Fruit fly (Drosophila melanogaster) whole organism, embryonic: Measurements from ENCODE around the gene CG10283.

Source experiments
- Bdp1 ChIP-seq: fragments of 200-800 bp; sonication (Bioruptor generic); optimal IDR thresholded peaks from 3 replicates; lab custom pipeline; 2016; ENCODE audit warnings: missing biosample characterization, missing genetic modification characterization
- CG10267 ChIP-seq: fragments of 200-800 bp; sonication (Bioruptor generic); optimal IDR thresholded peaks from 2 replicates; lab custom pipeline; 2018; ENCODE audit warnings: missing biosample characterization, mild to moderate bottlenecking, missing genetic modification characterization, moderate library complexity
- CG10431 ChIP-seq: fragments of 200-800 bp; sonication (Bioruptor generic); optimal IDR thresholded peaks from 3 replicates; lab custom pipeline; 2018; ENCODE audit warnings: missing biosample characterization, mild to moderate bottlenecking, missing genetic modification characterization
- CG11085 ChIP-seq: fragments of 200-800 bp; sonication (Bioruptor generic); IDR thresholded peaks from 2 replicates; pipeline ENCODE4 v1.3.6; 2022; ENCODE audit warnings: missing biosample characterization, missing genetic modification characterization
- CG11696 ChIP-seq: fragments of 200-800 bp; sonication (Bioruptor generic); IDR thresholded peaks from 2 replicates; pipeline ENCODE4 v1.3.6; 2022; ENCODE audit warnings: missing biosample characterization, missing genetic modification characterization
- CG13624 ChIP-seq: fragments of 200-800 bp; sonication (Bioruptor generic); optimal IDR thresholded peaks from 2 replicates; lab custom pipeline; 2016; ENCODE audit warnings: missing biosample characterization, missing genetic modification characterization
- CG14014 ChIP-seq: fragments of 200-800 bp; sonication (Bioruptor generic); IDR thresholded peaks from 2 replicates; pipeline ENCODE4 v1.3.6; 2022; ENCODE audit warnings: missing biosample characterization, missing genetic modification characterization
- CG17186 ChIP-seq: fragments of 200-800 bp; sonication (Bioruptor generic); optimal IDR thresholded peaks from 3 replicates; lab custom pipeline; 2017; ENCODE audit warnings: missing biosample characterization, missing genetic modification reagents, missing genetic modification characterization
- CG17802 ChIP-seq: fragments of 200-800 bp; sonication (Bioruptor generic); optimal IDR thresholded peaks from 2 replicates; lab custom pipeline; 2018; ENCODE audit warnings: missing biosample characterization, mild to moderate bottlenecking, missing genetic modification characterization, moderate library complexity
- CG17829 ChIP-seq: fragments of 200-800 bp; optimal IDR thresholded peaks from 2 replicates; lab custom pipeline; 2019; ENCODE audit warnings: missing biosample characterization, mild to moderate bottlenecking, missing genetic modification characterization, moderate library complexity
- CG18599 ChIP-seq: fragments of 200-800 bp; sonication (Bioruptor generic); optimal IDR thresholded peaks from 3 replicates; lab custom pipeline; 2017; ENCODE audit warnings: missing biosample characterization, missing genetic modification characterization, mild to moderate bottlenecking, moderate library complexity, missing genetic modification reagents
- CG18764 ChIP-seq: fragments of 200-800 bp; sonication (Bioruptor generic); optimal IDR thresholded peaks from 3 replicates; lab custom pipeline; 2016; ENCODE audit warnings: missing biosample characterization, missing genetic modification characterization
- CG30403 ChIP-seq: fragments of 200-800 bp; sonication (Bioruptor generic); optimal IDR thresholded peaks from 3 replicates; lab custom pipeline; 2016; ENCODE audit warnings: missing biosample characterization, missing genetic modification characterization
- CG3065 ChIP-seq: fragments of 200-800 bp; sonication (Bioruptor generic); optimal IDR thresholded peaks from 2 replicates; lab custom pipeline; 2016; ENCODE audit warnings: missing biosample characterization, missing genetic modification characterization
- CG3407 ChIP-seq: fragments of 200-800 bp; sonication (Bioruptor generic); optimal IDR thresholded peaks from 2 replicates; lab custom pipeline; 2018; ENCODE audit warnings: missing biosample characterization, mild to moderate bottlenecking, missing genetic modification characterization
- CG5180 ChIP-seq: fragments of 200-800 bp; sonication (Bioruptor generic); optimal IDR thresholded peaks from 3 replicates; lab custom pipeline; 2017; ENCODE audit warnings: missing biosample characterization, missing genetic modification characterization, mild to moderate bottlenecking, moderate library complexity, missing genetic modification reagents
- CG6254 ChIP-seq: fragments of 200-800 bp; sonication (Bioruptor generic); optimal IDR thresholded peaks from 3 replicates; lab custom pipeline; 2017; ENCODE audit warnings: mild to moderate bottlenecking, missing biosample characterization, missing genetic modification reagents, missing genetic modification characterization
- CG9932 ChIP-seq: fragments of 200-800 bp; sonication (Bioruptor generic); IDR thresholded peaks from 2 replicates; pipeline ENCODE4 v1.3.6; 2022; ENCODE audit warnings: missing biosample characterization, missing genetic modification characterization
- Dref ChIP-seq: fragments of 200-800 bp; sonication (Bioruptor generic); IDR thresholded peaks from 2 replicates; pipeline ENCODE4 v1.3.6; 2022; ENCODE audit warnings: missing biosample characterization, missing genetic modification characterization
- HLH3B ChIP-seq: fragments of 200-800 bp; sonication (Bioruptor generic); IDR thresholded peaks from 2 replicates; pipeline ENCODE4 v1.3.6; 2022; ENCODE audit warnings: missing biosample characterization, missing genetic modification characterization
- Hmx ChIP-seq: fragments of 200-800 bp; sonication (Bioruptor generic); optimal IDR thresholded peaks from 2 replicates; lab custom pipeline; 2016; ENCODE audit warnings: missing biosample characterization, missing genetic modification characterization
- MBD-R2 ChIP-seq: fragments of 200-800 bp; sonication (Bioruptor generic); IDR thresholded peaks from 2 replicates; pipeline ENCODE4 v1.3.6; 2022; ENCODE audit warnings: missing biosample characterization, missing genetic modification characterization
- Myb ChIP-seq: fragments of 200-800 bp; sonication (Bioruptor generic); optimal IDR thresholded peaks from 2 replicates; lab custom pipeline; 2016; ENCODE audit warnings: missing biosample characterization, missing genetic modification characterization
- Opbp ChIP-seq: fragments of 200-800 bp; sonication (Bioruptor generic); IDR thresholded peaks from 3 replicates; pipeline ENCODE4 v1.3.6; 2022; ENCODE audit warnings: missing biosample characterization, missing genetic modification characterization; ENCODE audit not compliant: partially characterized antibody
- Scr ChIP-seq: fragments of 200-800 bp; sonication (Bioruptor generic); IDR thresholded peaks from 2 replicates; pipeline ENCODE4 v1.3.6; 2022; ENCODE audit warnings: missing biosample characterization, missing genetic modification characterization; ENCODE audit not compliant: partially characterized antibody
- Sin3A ChIP-seq: fragments of >200 bp; optimal IDR thresholded peaks from 2 replicates; lab custom pipeline; 2018
- YL-1 ChIP-seq: fragments of 200-800 bp; sonication (Bioruptor generic); optimal IDR thresholded peaks from 3 replicates; lab custom pipeline; 2017; ENCODE audit warnings: missing biosample characterization, mild to moderate bottlenecking, missing genetic modification characterization
- crp ChIP-seq, 2 experiments: fragments of 200-800 bp; sonication (Bioruptor generic); optimal IDR thresholded peaks; 2 replicates in 1 of 2; 3 replicates in 1 of 2; lab custom pipeline; 2017; ENCODE audit warnings: missing biosample characterization in 2 of 2, missing genetic modification characterization in 2 of 2, mild to moderate bottlenecking in 1 of 2, moderate library complexity in 1 of 2
- da ChIP-seq: fragments of 200-800 bp; sonication (Bioruptor generic); optimal IDR thresholded peaks from 2 replicates; lab custom pipeline; 2016; ENCODE audit warnings: missing biosample characterization, missing genetic modification characterization
- disco-r ChIP-seq: fragments of 200-800 bp; sonication (Bioruptor generic); optimal IDR thresholded peaks from 2 replicates; lab custom pipeline; 2016; ENCODE audit warnings: missing biosample characterization, missing genetic modification characterization
- fd96Cb ChIP-seq: fragments of 200-800 bp; sonication (Bioruptor generic); optimal IDR thresholded peaks from 2 replicates; lab custom pipeline; 2018; ENCODE audit warnings: missing biosample characterization, mild to moderate bottlenecking, missing genetic modification characterization, moderate library complexity
- fru ChIP-seq: fragments of >200 bp; optimal IDR thresholded peaks from 2 replicates; lab custom pipeline; 2017
- gfzf ChIP-seq: fragments of 200-800 bp; sonication (Bioruptor generic); optimal IDR thresholded peaks from 2 replicates; lab custom pipeline; 2016; ENCODE audit warnings: missing biosample characterization, mild to moderate bottlenecking, missing genetic modification characterization, moderate library complexity
- gt ChIP-seq: fragments of 200-800 bp; sonication (Bioruptor generic); IDR thresholded peaks from 2 replicates; pipeline ENCODE4 v1.3.6; 2022; ENCODE audit warnings: missing biosample characterization, missing genetic modification characterization
- hth ChIP-seq: fragments of >200 bp; optimal IDR thresholded peaks from 2 replicates; lab custom pipeline; 2017; ENCODE audit warnings: inconsistent platforms
- ind ChIP-seq: fragments of 200-800 bp; sonication (Bioruptor generic); optimal IDR thresholded peaks from 3 replicates; lab custom pipeline; 2016; ENCODE audit warnings: missing biosample characterization, missing genetic modification characterization
- inv ChIP-seq: fragments of 200-800 bp; sonication (Bioruptor generic); IDR thresholded peaks from 2 replicates; pipeline ENCODE4 v1.3.6; 2022; ENCODE audit warnings: missing biosample characterization, missing genetic modification characterization; ENCODE audit not compliant: partially characterized antibody
- jing ChIP-seq: fragments of 200-800 bp; sonication (Bioruptor generic); optimal IDR thresholded peaks from 2 replicates; lab custom pipeline; 2018; ENCODE audit warnings: missing biosample characterization, mild to moderate bottlenecking, missing genetic modification characterization
- lola ChIP-seq, 3 experiments: fragments of >200 bp in 2 of 3; fragments of 200-800 bp in 1 of 3; sonication (Bioruptor generic) in 1 of 3; optimal IDR thresholded peaks; 2 replicates each; lab custom pipeline; 2017 to 2019; ENCODE audit warnings: missing biosample characterization in 3 of 3, missing genetic modification characterization in 3 of 3, mild to moderate bottlenecking in 1 of 3, moderate library complexity in 1 of 3
- mam ChIP-seq: fragments of 200-800 bp; sonication (Bioruptor generic); optimal IDR thresholded peaks from 3 replicates; lab custom pipeline; 2016; ENCODE audit warnings: missing biosample characterization, missing genetic modification characterization
- nerfin-2 ChIP-seq: fragments of 200-800 bp; sonication (Bioruptor generic); IDR thresholded peaks from 2 replicates; pipeline ENCODE4 v1.3.6; 2022; ENCODE audit warnings: missing biosample characterization, missing genetic modification characterization; ENCODE audit not compliant: partially characterized antibody
- otp ChIP-seq: fragments of 200-800 bp; sonication (Bioruptor generic); IDR thresholded peaks from 3 replicates; pipeline ENCODE4, ENCODE4 v1.3.6; 2022; ENCODE audit warnings: missing biosample characterization, missing genetic modification characterization
- pita ChIP-seq: fragments of 200-800 bp; sonication (Bioruptor generic); optimal IDR thresholded peaks from 2 replicates; lab custom pipeline; 2017; ENCODE audit warnings: missing biosample characterization, mild to moderate bottlenecking, missing genetic modification characterization
- stwl ChIP-seq: fragments of 200-800 bp; sonication (Bioruptor generic); optimal IDR thresholded peaks from 3 replicates; lab custom pipeline; 2018; ENCODE audit warnings: missing biosample characterization, mild to moderate bottlenecking, missing genetic modification characterization, moderate library complexity
- tap ChIP-seq: fragments of 200-800 bp; optimal IDR thresholded peaks from 3 replicates; lab custom pipeline; 2019; ENCODE audit warnings: missing biosample characterization, mild to moderate bottlenecking, missing genetic modification characterization, moderate library complexity
- usp ChIP-seq: fragments of >200 bp; optimal IDR thresholded peaks from 2 replicates; lab custom pipeline; 2017; ENCODE audit warnings: missing biosample characterization, missing genetic modification characterization
- wek ChIP-seq: fragments of 200-800 bp; sonication (Bioruptor generic); optimal IDR thresholded peaks from 3 replicates; lab custom pipeline; 2018; ENCODE audit warnings: missing biosample characterization, mild to moderate bottlenecking, missing genetic modification characterization, moderate library complexity

The CG10283 gene

dm6 chr2L:18454128-18454788, 30.1 kb downstream of the CG10283 start, which contains the start of the genes bsf and Ntf-2r (continued):
- TF ChIP-seq Opbp (GFP tag; lab: Robert Waterston, UW) (peak; percentile 89), nerfin-2 (GFP tag; lab: Robert Waterston, UW) (peak; percentile 74), Dref (GFP tag; lab: Robert Waterston, UW) (peak; percentile 93), crp (GFP tag; optimal IDR thresholded peaks at IDR 0.05; lab: Kevin White, UChicago) (no peak), otp (GFP tag; lab: Robert Waterston, UW) (no peak), pita (GFP tag; lab: Kevin White, UChicago) (peak; percentile 51), stwl (tag; lab: Kevin White, UChicago) (peak; percentile 90), gfzf (GFP tag; lab: Kevin White, UChicago) (peak; percentile 69), CG14014 (GFP tag; lab: Robert Waterston, UW) (0 out of 2 replicates have a peak, but pooled peaks have one; percentile 17), wek (GFP tag; lab: Kevin White, UChicago) (no peak), MBD-R2 (GFP tag; lab: Robert Waterston, UW) (peak; percentile 74), inv (peak; percentile 82), CG13624 (GFP tag; lab: Kevin White, UChicago) (peak; percentile 14), Sin3A (lab: Kevin White, UChicago) (peak; percentile 72), disco-r (GFP tag; lab: Kevin White, UChicago) (no peak)

dm6 chr2L:18448639-18449430, 35.5 kb downstream of the CG10283 start, which contains the start of gene ncm:
Gene ncm (minus strand): TSS chr2L:18448957.
- TF ChIP-seq CG17186 (GFP tag; lab: Kevin White, UChicago) = peak; percentile 31
- TF ChIP-seq CG18599 (GFP tag; lab: Kevin White, UChicago) = no peak
- TF ChIP-seq CG11696 (GFP tag; lab: Robert Waterston, UW) = no peak
- peak; percentile 29 for TF ChIP-seq Myb (GFP tag; lab: Kevin White, UChicago)
- no peak for TF ChIP-seq fru (lab: Kevin White, UChicago)
- peak; percentile 3 for TF ChIP-seq gfzf (GFP tag; lab: Kevin White, UChicago)
- TF ChIP-seq mam (GFP tag; lab: Kevin White, UChicago) = no peak
- no peak for TF ChIP-seq HLH3B
- TF ChIP-seq ind (GFP tag; lab: Kevin White, UChicago) = peak; percentile 7
- TF ChIP-seq usp (GFP tag; lab: Kevin White, UChicago) = no peak
- TF ChIP-seq YL-1 (GFP tag; lab: Kevin White, UChicago) = peak; percentile 55
- no peak for TF ChIP-seq Bdp1 (GFP tag; lab: Kevin White, UChicago)
- TF ChIP-seq CG11085 (GFP tag; lab: Robert Waterston, UW) = no peak
- TF ChIP-seq da (GFP tag; lab: Kevin White, UChicago) = no peak
- TF ChIP-seq CG17802 (tag; lab: Kevin White, UChicago) = no peak
- TF ChIP-seq CG10431 (GFP tag; lab: Kevin White, UChicago) = no peak
- TF ChIP-seq jing (GFP tag; lab: Kevin White, UChicago) = no peak
- TF ChIP-seq CG9932 (GFP tag; lab: Robert Waterston, UW) = peak; percentile 41; the same call in 1 of the 2 replicates
- TF ChIP-seq CG10267 = peak; percentile 47
- TF ChIP-seq CG17829 = peak; percentile 10
- no peak for TF ChIP-seq Hmx (GFP tag; lab: Kevin White, UChicago)
- TF ChIP-seq CG3407 (GFP tag; lab: Kevin White, UChicago) = no peak
- TF ChIP-seq fd96Cb = no peak
- peak; percentile 36 for TF ChIP-seq CG18764 (GFP tag; lab: Kevin White, UChicago)
- TF ChIP-seq CG5180 = no peak
- TF ChIP-seq CG30403 (GFP tag; lab: Kevin White, UChicago) = peak; percentile 45
- TF ChIP-seq Scr (GFP tag; lab: Robert Waterston, UW) = peak; percentile 90
- TF ChIP-seq gt = no peak
- peak in 1 of 3 experiments; percentile 3 for TF ChIP-seq lola (GFP tag; optimal IDR thresholded peaks at IDR 0.05; lab: Kevin White, UChicago)
- no peak for TF ChIP-seq tap (tag; lab: Kevin White, UChicago)
- no peak for TF ChIP-seq hth (lab: Kevin White, UChicago)
- TF ChIP-seq CG6254 (GFP tag; lab: Kevin White, UChicago) = no peak
- no peak for TF ChIP-seq CG3065 (GFP tag; lab: Kevin White, UChicago)
